Worm (Caenorhabditis elegans) whole organism, midembryonic: ENCODE measurements around the gene inx-7.

Experiments
- cog-1 ChIP-seq: sonication (generic microtip); optimal IDR thresholded peaks from 2 replicates; lab custom pipeline; 2016; ENCODE audit warnings: missing genetic modification characterization, missing compliant biosample characterization
- flt-1 ChIP-seq: fragments of 200-800 bp; sonication (Bioruptor generic); IDR thresholded peaks from 2 replicates; pipeline ENCODE4 v1.3.6; 2022; ENCODE audit warnings: missing genetic modification characterization, missing compliant biosample characterization
- klf-2 ChIP-seq: fragments of 200-800 bp; sonication (Bioruptor generic); conservative IDR thresholded peaks from 2 replicates; pipeline ENCODE4 v1.3.6; 2022; ENCODE audit warnings: missing genetic modification reagents, missing genetic modification characterization, missing compliant biosample characterization
- med-1 ChIP-seq: sonication (generic microtip); optimal IDR thresholded peaks from 2 replicates; lab custom pipeline; 2017; ENCODE audit warnings: missing genetic modification characterization, mild to moderate bottlenecking, missing compliant biosample characterization, antibody characterized with exemption, missing genetic modification reagents; ENCODE audit not compliant: insufficient read depth
- ref-1 ChIP-seq: fragments of 200-800 bp; sonication (Bioruptor generic); conservative IDR thresholded peaks from 2 replicates; pipeline ENCODE4 v1.3.6; 2022; ENCODE audit warnings: missing genetic modification reagents, missing genetic modification characterization, missing compliant biosample characterization
- tab-1 ChIP-seq: fragments of 200-800 bp; sonication (Bioruptor generic); IDR thresholded peaks from 2 replicates; pipeline ENCODE4 v1.3.6; 2022; ENCODE audit warnings: missing genetic modification characterization, missing compliant biosample characterization
- ztf-23 ChIP-seq: fragments of 200-800 bp; sonication (Bioruptor generic); IDR thresholded peaks from 2 replicates; pipeline ENCODE4 v1.3.6; 2022; ENCODE audit warnings: missing genetic modification reagents, missing genetic modification characterization, missing compliant biosample characterization
- ztf-29 ChIP-seq: fragments of 200-800 bp; sonication (Bioruptor generic); IDR thresholded peaks from 2 replicates; pipeline ENCODE4 v1.3.6; 2022; ENCODE audit warnings: missing genetic modification reagents, missing genetic modification characterization, missing compliant biosample characterization

DNA sequence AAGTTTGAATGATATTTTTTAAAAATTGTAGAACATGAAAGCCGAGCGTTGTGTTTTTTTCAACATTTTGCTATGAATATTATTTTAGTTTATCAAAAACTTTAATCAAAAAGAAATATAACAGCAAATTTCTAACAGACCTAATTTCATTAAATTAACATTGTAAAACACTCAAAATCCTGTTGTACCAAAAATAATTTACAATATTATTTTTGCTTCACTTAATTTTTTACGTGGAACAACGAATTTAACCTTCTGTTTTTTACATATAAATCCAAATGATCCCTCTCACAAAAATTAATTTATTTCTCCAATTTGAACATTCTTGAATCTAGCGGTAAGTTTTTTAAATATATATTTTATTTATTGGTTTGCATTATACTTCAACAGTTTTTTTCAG, 12.4 kb downstream of the inx-7 start, which contains the start of gene H32C10.1:
- TF ChIP-seq klf-2 (GFP tag; lab: Robert Waterston, UW) (no peak), med-1 (GFP tag; lab: Kevin White, UChicago) (no peak), ztf-29 (no peak), flt-1 (GFP tag; lab: Robert Waterston, UW) (no peak), cog-1 (no peak), tab-1 (GFP tag; lab: Robert Waterston, UW) (no peak), ref-1 (no peak), ztf-23 (GFP tag; lab: Robert Waterston, UW) (no peak)
